Worm (Caenorhabditis elegans) whole organism, L2 larva: ENCODE measurements around the gene C14F11.7.

Source experiments
- C34F6.9 ChIP-seq: fragments of 150-350 bp; optimal IDR thresholded peaks from 2 replicates; lab custom pipeline; 2014; ENCODE audit warnings: missing biosample characterization, missing genetic modification characterization
- F13H6.1 ChIP-seq: sonication (generic microtip); optimal IDR thresholded peaks from 2 replicates; lab custom pipeline; 2016; ENCODE audit warnings: missing genetic modification characterization, missing compliant biosample characterization
- R02D3.7 ChIP-seq: fragments of 150-350 bp; optimal IDR thresholded peaks from 2 replicates; lab custom pipeline; 2014; ENCODE audit warnings: missing biosample characterization, missing genetic modification characterization
- Y55F3AM.14 ChIP-seq: fragments of 200-800 bp; sonication (Bioruptor generic); optimal IDR thresholded peaks from 2 replicates; lab custom pipeline; 2018; ENCODE audit warnings: mild to moderate bottlenecking, missing genetic modification characterization, missing compliant biosample characterization
- ZK546.5 ChIP-seq: sonication (generic microtip); optimal IDR thresholded peaks from 2 replicates; lab custom pipeline; 2017; ENCODE audit warnings: missing biosample characterization, missing genetic modification characterization
- alr-1 ChIP-seq: fragments of 150-350 bp; optimal IDR thresholded peaks from 2 replicates; lab custom pipeline; 2014; ENCODE audit warnings: missing biosample characterization, missing genetic modification characterization
- aly-2 ChIP-seq: fragments of 150-350 bp; optimal IDR thresholded peaks from 2 replicates; lab custom pipeline; 2014; ENCODE audit warnings: missing biosample characterization, missing genetic modification characterization
- blmp-1 ChIP-seq: sonication (generic microtip); optimal IDR thresholded peaks from 2 replicates; lab custom pipeline; 2017; ENCODE audit warnings: missing genetic modification characterization, mild to moderate bottlenecking, missing compliant biosample characterization, antibody characterized with exemption, moderate library complexity; ENCODE audit not compliant: insufficient read depth
- ceh-16 ChIP-seq: fragments of 150-350 bp; optimal IDR thresholded peaks from 2 replicates; lab custom pipeline; 2014; ENCODE audit warnings: missing biosample characterization, missing genetic modification characterization
- crh-2 ChIP-seq: sonication (generic microtip); optimal IDR thresholded peaks from 2 replicates; lab custom pipeline; 2017; ENCODE audit warnings: missing biosample characterization, missing genetic modification characterization
- dmd-4 ChIP-seq: sonication (generic microtip); optimal IDR thresholded peaks from 2 replicates; lab custom pipeline; 2017; ENCODE audit warnings: missing biosample characterization, missing genetic modification characterization
- egl-27 ChIP-seq: sonication (generic microtip); optimal IDR thresholded peaks from 3 replicates; lab custom pipeline; 2017; ENCODE audit warnings: missing biosample characterization, missing genetic modification reagents, missing genetic modification characterization
- elt-1 ChIP-seq: fragments of 150-350 bp; optimal IDR thresholded peaks from 2 replicates; lab custom pipeline; 2014; ENCODE audit warnings: missing biosample characterization, missing genetic modification characterization
- elt-3 ChIP-seq: sonication (generic microtip); optimal IDR thresholded peaks from 2 replicates; lab custom pipeline; 2017; ENCODE audit warnings: missing biosample characterization, missing genetic modification characterization
- fos-1 ChIP-seq: fragments of 150-350 bp; optimal IDR thresholded peaks from 2 replicates; lab custom pipeline; 2014; ENCODE audit warnings: missing biosample characterization, missing genetic modification characterization
- lin-11 ChIP-seq: fragments of 150-350 bp; sonication (generic microtip); optimal IDR thresholded peaks from 2 replicates; lab custom pipeline; 2014; ENCODE audit warnings: missing biosample characterization, missing genetic modification characterization, inconsistent platforms, mixed read lengths
- lin-13 ChIP-seq: fragments of 150-350 bp; optimal IDR thresholded peaks from 2 replicates; lab custom pipeline; 2014; ENCODE audit warnings: missing biosample characterization, missing genetic modification reagents, missing genetic modification characterization
- lsy-2 ChIP-seq, 2 experiments: fragments of 150-350 bp in 1 of 2; sonication (generic microtip) in 1 of 2; optimal IDR thresholded peaks; 2 replicates each; lab custom pipeline; 2014 to 2017; ENCODE audit warnings: missing biosample characterization in 2 of 2, missing genetic modification characterization in 2 of 2
- mab-5 ChIP-seq: fragments of 150-350 bp; optimal IDR thresholded peaks from 2 replicates; lab custom pipeline; 2014; ENCODE audit warnings: missing biosample characterization, missing genetic modification characterization
- mbf-1 ChIP-seq: sonication (generic microtip); optimal IDR thresholded peaks from 2 replicates; lab custom pipeline; 2017; ENCODE audit warnings: missing biosample characterization, missing genetic modification characterization
- mdl-1 ChIP-seq, 2 experiments: fragments of 150-350 bp in 1 of 2; sonication (generic microtip) in 1 of 2; optimal IDR thresholded peaks; 2 replicates each; lab custom pipeline; 2017; ENCODE audit warnings: missing biosample characterization in 2 of 2, missing genetic modification characterization in 2 of 2
- nhr-10 ChIP-seq: sonication (generic microtip); optimal IDR thresholded peaks from 2 replicates; lab custom pipeline; 2017; ENCODE audit warnings: missing biosample characterization, missing genetic modification characterization
- nhr-11 ChIP-seq: fragments of 150-350 bp; optimal IDR thresholded peaks from 2 replicates; lab custom pipeline; 2014; ENCODE audit warnings: missing biosample characterization, missing genetic modification characterization
- nhr-129 ChIP-seq: fragments of 150-350 bp; optimal IDR thresholded peaks from 2 replicates; lab custom pipeline; 2014; ENCODE audit warnings: missing biosample characterization, missing genetic modification characterization
- nhr-21 ChIP-seq: fragments of 150-350 bp; optimal IDR thresholded peaks from 2 replicates; lab custom pipeline; 2014; ENCODE audit warnings: missing biosample characterization, missing genetic modification characterization
- nhr-23 ChIP-seq: fragments of 150-350 bp; optimal IDR thresholded peaks from 2 replicates; lab custom pipeline; 2014; ENCODE audit warnings: missing biosample characterization, missing genetic modification reagents, missing genetic modification characterization
- nhr-6 ChIP-seq: fragments of 150-350 bp; optimal IDR thresholded peaks from 2 replicates; lab custom pipeline; 2014; ENCODE audit warnings: missing biosample characterization, missing genetic modification characterization
- nhr-77 ChIP-seq: fragments of 150-350 bp; optimal IDR thresholded peaks from 2 replicates; lab custom pipeline; 2014; ENCODE audit warnings: missing biosample characterization, missing genetic modification characterization
- peb-1 ChIP-seq: fragments of 150-350 bp; optimal IDR thresholded peaks from 2 replicates; lab custom pipeline; 2014; ENCODE audit warnings: missing biosample characterization, missing genetic modification characterization
- sem-4 ChIP-seq: fragments of 150-350 bp; optimal IDR thresholded peaks from 2 replicates; lab custom pipeline; 2014; ENCODE audit warnings: missing biosample characterization, missing genetic modification reagents, missing genetic modification characterization
- skn-1 ChIP-seq: sonication (generic microtip); optimal IDR thresholded peaks from 2 replicates; lab custom pipeline; 2017; ENCODE audit warnings: missing biosample characterization, missing genetic modification characterization
- sma-3 ChIP-seq: sonication (generic microtip); optimal IDR thresholded peaks from 2 replicates; lab custom pipeline; 2016; ENCODE audit warnings: missing genetic modification reagents, missing genetic modification characterization, missing compliant biosample characterization
- sma-9 ChIP-seq, 2 experiments: fragments of 150-350 bp in 1 of 2; sonication (generic microtip) in 1 of 2; optimal IDR thresholded peaks; 2 replicates each; lab custom pipeline; 2014 to 2016; ENCODE audit warnings: missing genetic modification characterization in 2 of 2, mild to moderate bottlenecking in 1 of 2, missing biosample characterization in 1 of 2, missing compliant biosample characterization in 1 of 2, missing genetic modification reagents in 1 of 2, moderate library complexity in 1 of 2
- snpc-4 ChIP-seq: fragments of 150-350 bp; optimal IDR thresholded peaks from 2 replicates; lab custom pipeline; 2014; ENCODE audit warnings: missing biosample characterization, missing genetic modification characterization
- unc-55 ChIP-seq: fragments of 150-350 bp; sonication (generic microtip); optimal IDR thresholded peaks from 3 replicates; lab custom pipeline; 2014; ENCODE audit warnings: missing biosample characterization, missing genetic modification reagents, missing genetic modification characterization
- zag-1 ChIP-seq: fragments of 150-350 bp; optimal IDR thresholded peaks from 2 replicates; lab custom pipeline; 2014; ENCODE audit warnings: missing biosample characterization, missing genetic modification characterization
- ztf-1 ChIP-seq: fragments of 200-800 bp; sonication (Bioruptor generic); conservative IDR thresholded peaks from 2 replicates; pipeline ENCODE4 v1.3.6; 2022; ENCODE audit warnings: missing genetic modification characterization, missing compliant biosample characterization
- ztf-11 ChIP-seq: sonication (generic microtip); optimal IDR thresholded peaks from 2 replicates; lab custom pipeline; 2017; ENCODE audit warnings: missing biosample characterization, missing genetic modification characterization

C14F11.7 gene

ce11 chrX:6230669-6231068, 22.3 kb upstream of the C14F11.7 start, which contains the start of gene lite-1:
Gene lite-1, minus strand, starts transcription at chrX:6230769.
- no peak for TF ChIP-seq R02D3.7 (tag; lab: Kevin White, UChicago)
- TF ChIP-seq sma-3 (GFP tag; lab: Kevin White, UChicago), result peak; percentile 27
- TF ChIP-seq, all 48 proteins: peak for 1

ce11 chrX:6224841-6225240, 16.5 kb upstream of the C14F11.7 start:
- TF ChIP-seq crh-2 (tag; lab: Kevin White, UChicago) (no peak), sma-9 (GFP tag; optimal IDR thresholded peaks at IDR 0.05; lab: Kevin White, UChicago) (peak; percentile 32), sma-9 (tag; optimal IDR thresholded peaks at IDR 0.05; lab: Kevin White, UChicago) (no peak)
- TF ChIP-seq, all 48 proteins: peak for 1

- TF ChIP-seq zag-1 (tag; lab: Kevin White, UChicago) (no peak), elt-1 (tag; lab: Kevin White, UChicago) (no peak), R02D3.7 (tag; lab: Kevin White, UChicago) (no peak), skn-1 (tag; lab: Kevin White, UChicago) (no peak), ztf-11 (no peak), blmp-1 (no peak), ceh-16 (no peak), F13H6.1 (tag; lab: Kevin White, UChicago) (no peak), fos-1 (tag; lab: Kevin White, UChicago) (no peak), elt-3 (tag; lab: Kevin White, UChicago) (no peak), nhr-129 (tag; lab: Kevin White, UChicago) (no peak), crh-2 (tag; lab: Kevin White, UChicago) (no peak), aly-2 (tag; lab: Kevin White, UChicago) (no peak), unc-55 (GFP tag; lab: Kevin White, UChicago) (no peak), sma-3 (GFP tag; lab: Kevin White, UChicago) (no peak), nhr-6 (tag; lab: Kevin White, UChicago) (no peak)
- TF ChIP-seq, all 48 proteins: peak for 0
Observed at ce11 chrX:6221097-6221496, 12.7 kb upstream of the C14F11.7 start.

- TF ChIP-seq alr-1 (tag; lab: Kevin White, UChicago), result no peak
- peak; percentile 83 for TF ChIP-seq nhr-129 (tag; lab: Kevin White, UChicago)
- TF ChIP-seq lsy-2 (tag; optimal IDR thresholded peaks at IDR 0.05; lab: Kevin White, UChicago), result peak in 1 of 2 experiments; percentile 21
- no peak for TF ChIP-seq ceh-16
- peak; percentile 20 for TF ChIP-seq sem-4
- TF ChIP-seq mab-5 (tag; lab: Kevin White, UChicago), result peak; percentile 11
- no peak for TF ChIP-seq nhr-77 (tag; lab: Kevin White, UChicago)
- TF ChIP-seq C34F6.9 (tag; lab: Kevin White, UChicago), result peak; percentile 57
- no peak for TF ChIP-seq nhr-10 (tag; lab: Kevin White, UChicago)
- no peak for TF ChIP-seq ztf-1
- no peak for TF ChIP-seq ZK546.5 (tag; lab: Kevin White, UChicago)
- peak; percentile 27 for TF ChIP-seq nhr-21 (tag; lab: Kevin White, UChicago)
- TF ChIP-seq snpc-4 (tag; lab: Kevin White, UChicago), result no peak
- TF ChIP-seq sma-3 (GFP tag; lab: Kevin White, UChicago), result peak; percentile 35
- peak; percentile 76 for TF ChIP-seq sma-9 (GFP tag; optimal IDR thresholded peaks at IDR 0.05; lab: Kevin White, UChicago)
- TF ChIP-seq sma-9 (tag; optimal IDR thresholded peaks at IDR 0.05; lab: Kevin White, UChicago), result no peak
- TF ChIP-seq lin-13 (GFP tag; lab: Kevin White, UChicago), result peak; percentile 43
- no peak for TF ChIP-seq nhr-23 (tag; lab: Kevin White, UChicago)
- peak; percentile 12 for TF ChIP-seq fos-1 (tag; lab: Kevin White, UChicago)
- peak; percentile 53 for TF ChIP-seq egl-27 (tag; lab: Kevin White, UChicago)
- TF ChIP-seq nhr-11, result no peak
- TF ChIP-seq ztf-11, result no peak
- TF ChIP-seq mbf-1 (tag; lab: Kevin White, UChicago), result no peak
- TF ChIP-seq lin-11 (tag; lab: Kevin White, UChicago), result no peak
- no peak for TF ChIP-seq zag-1 (tag; lab: Kevin White, UChicago)
- TF ChIP-seq peb-1, result no peak
- peak; percentile 34 for TF ChIP-seq Y55F3AM.14 (GFP tag; lab: Kevin White, UChicago)
- TF ChIP-seq elt-3 (tag; lab: Kevin White, UChicago), result no peak
- peak; percentile 38 for TF ChIP-seq unc-55 (GFP tag; lab: Kevin White, UChicago)
- TF ChIP-seq R02D3.7 (tag; lab: Kevin White, UChicago), result no peak
- no peak for TF ChIP-seq skn-1 (tag; lab: Kevin White, UChicago)
- no peak for TF ChIP-seq aly-2 (tag; lab: Kevin White, UChicago)
- peak; percentile 38 for TF ChIP-seq F13H6.1 (tag; lab: Kevin White, UChicago)
- TF ChIP-seq mdl-1 (tag; optimal IDR thresholded peaks at IDR 0.05; lab: Kevin White, UChicago), result no peak
- TF ChIP-seq nhr-6 (tag; lab: Kevin White, UChicago), result no peak
- no peak for TF ChIP-seq dmd-4 (tag; lab: Kevin White, UChicago)
- peak; percentile 44 for TF ChIP-seq crh-2 (tag; lab: Kevin White, UChicago)
Observed at ce11 chrX:6219892-6220291, 11.5 kb upstream of the C14F11.7 start.
